Fruit fly (Drosophila melanogaster): ENCODE measurements around the gene Spn28Da.

DNA sequence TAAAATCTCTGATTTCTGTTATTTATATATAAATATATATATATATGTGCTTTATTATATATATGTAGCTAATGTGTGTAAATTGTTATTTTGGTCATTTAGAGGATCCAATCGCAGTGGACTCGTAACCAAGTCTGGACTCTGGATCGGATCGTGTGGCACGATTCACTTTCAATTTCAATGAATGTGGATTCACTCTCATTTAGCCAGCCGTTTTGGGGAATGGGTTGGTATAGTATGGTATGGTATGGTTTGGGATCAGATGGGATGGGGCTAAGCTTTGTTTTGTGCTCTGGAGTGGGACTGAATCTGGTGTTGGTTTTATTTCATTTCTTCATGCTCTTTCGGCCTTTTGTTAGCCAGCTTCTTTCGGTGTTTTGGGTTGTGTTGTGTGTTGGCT lies 27.2 kb downstream of the Spn28Da start:
- TF ChIP-seq psq (optimal IDR thresholded peaks at IDR 0.05) = no peak
- no peak for TF ChIP-seq Dll (optimal IDR thresholded peaks at IDR 0.05)
- no peak for TF ChIP-seq pan (optimal IDR thresholded peaks at IDR 0.05)
- TF ChIP-seq CG8478 (optimal IDR thresholded peaks at IDR 0.05) = no peak
- TF ChIP-seq EcR (GFP tag; optimal IDR thresholded peaks at IDR 0.05) = no peak
